Fruit fly (Drosophila melanogaster): ENCODE data around the gene CG15369.

Gene CG15369

dm6 chrX:9196362-9196761, 20.3 kb upstream of the CG15369 start, which contains the start of gene CG12118 (continued):
- TF ChIP-seq CG2712 (tag; optimal IDR thresholded peaks at IDR 0.05), result peak; percentile 85
- peak; percentile 76 for TF ChIP-seq tio (GFP tag; optimal IDR thresholded peaks at IDR 0.05)
- TF ChIP-seq Awh (GFP tag; IDR thresholded peaks at IDR 0.05), result peak; percentile 79; the same call in 1 of the 2 replicates
- TF ChIP-seq dmrt99B (tag; optimal IDR thresholded peaks at IDR 0.05), result peak; percentile 73
- no peak for TF ChIP-seq Lpt (GFP tag; optimal IDR thresholded peaks at IDR 0.05)
- TF ChIP-seq CG31365 (tag; optimal IDR thresholded peaks at IDR 0.05), result no peak
- no peak for TF ChIP-seq her (GFP tag; optimal IDR thresholded peaks at IDR 0.05)
- TF ChIP-seq Nf-YA (GFP tag; IDR thresholded peaks at IDR 0.05), result peak; percentile 43; the same call in 1 of the 2 replicates

dm6 chrX:9200234-9200633, 16.4 kb upstream of the CG15369 start:
- TF ChIP-seq CG4854 (GFP tag; optimal IDR thresholded peaks at IDR 0.05) (no peak), CG10267 (tag; optimal IDR thresholded peaks at IDR 0.05) (no peak), Hey (tag; optimal IDR thresholded peaks at IDR 0.05) (peak; percentile 0), CG8944 (GFP tag; optimal IDR thresholded peaks at IDR 0.05) (no peak), prd (optimal IDR thresholded peaks at IDR 0.05) (no peak), prd (GFP tag; IDR thresholded peaks at IDR 0.05) (no peak), tin (GFP tag; optimal IDR thresholded peaks at IDR 0.05) (no peak), dmrt99B (tag; optimal IDR thresholded peaks at IDR 0.05) (no peak), hb (GFP tag; IDR thresholded peaks at IDR 0.05; ENCODE audit: partially characterized antibody) (no peak), tgo (GFP tag; IDR thresholded peaks at IDR 0.05) (no peak), exex (tag; optimal IDR thresholded peaks at IDR 0.05) (peak; percentile 72), E2f2 (GFP tag; IDR thresholded peaks at IDR 0.05) (no peak), CG11085 (GFP tag; IDR thresholded peaks at IDR 0.05) (no peak), MBD-R2 (GFP tag; IDR thresholded peaks at IDR 0.05) (no peak), NC2β (GFP tag; optimal IDR thresholded peaks at IDR 0.05) (no peak), Taf1 (GFP tag; IDR thresholded peaks at IDR 0.05) (no peak), tna (GFP tag; IDR thresholded peaks at IDR 0.05; ENCODE audit: partially characterized antibody) (peak; percentile 12; the same call in 1 of the 2 replicates), CG5180 (GFP tag; optimal IDR thresholded peaks at IDR 0.05) (no peak), sug (tag; optimal IDR thresholded peaks at IDR 0.05) (peak; percentile 99), ftz-f1 (GFP tag; optimal IDR thresholded peaks at IDR 0.05) (peak; percentile 74), CG12104 (GFP tag; optimal IDR thresholded peaks at IDR 0.05) (no peak), HmgD (GFP tag; optimal IDR thresholded peaks at IDR 0.05) (no peak), CG10209 (GFP tag; optimal IDR thresholded peaks at IDR 0.05) (no peak), Hmx (GFP tag; optimal IDR thresholded peaks at IDR 0.05) (no peak), sd (tag; optimal IDR thresholded peaks at IDR 0.05) (peak; percentile 6), CG14710 (tag; optimal IDR thresholded peaks at IDR 0.05) (no peak), zfh1 (GFP tag; IDR thresholded peaks at IDR 0.05) (no peak), CG2199 (GFP tag; IDR thresholded peaks at IDR 0.05) (no peak), grn (GFP tag; optimal IDR thresholded peaks at IDR 0.05) (peak; percentile 84), CG12769 (tag; optimal IDR thresholded peaks at IDR 0.05) (peak; percentile 2), CG14441 (GFP tag; IDR thresholded peaks at IDR 0.05) (no peak), phol (tag; optimal IDR thresholded peaks at IDR 0.05) (no peak), Pdp1 (GFP tag; optimal IDR thresholded peaks at IDR 0.05) (peak in 1 of 2 experiments; percentile 8), chinmo (GFP tag; IDR thresholded peaks at IDR 0.05; ENCODE audit: partially characterized antibody) (peak; percentile 84; the same call in 2 of the 4 replicates), amos (GFP tag; IDR thresholded peaks at IDR 0.05; ENCODE audit: partially characterized antibody) (no peak), mirr (GFP tag; optimal IDR thresholded peaks at IDR 0.05) (peak; percentile 67), CG2129 (GFP tag; IDR thresholded peaks at IDR 0.05; ENCODE audit: partially characterized antibody) (no peak), Bgb (GFP tag; IDR thresholded peaks at IDR 0.05; ENCODE audit: partially characterized antibody) (no peak), bcd (GFP tag; optimal IDR thresholded peaks at IDR 0.05) (no peak), run (tag; optimal IDR thresholded peaks at IDR 0.05) (no peak), bowl (GFP tag; IDR thresholded peaks at IDR 0.05) (no peak), ci (GFP tag; IDR thresholded peaks at IDR 0.05) (no peak), cwo (GFP tag; optimal IDR thresholded peaks at IDR 0.05) (peak; percentile 20)

Measured in whole organism, embryonic.